Fruit fly (Drosophila melanogaster): Measurements from ENCODE around the gene foxo.

DNA sequence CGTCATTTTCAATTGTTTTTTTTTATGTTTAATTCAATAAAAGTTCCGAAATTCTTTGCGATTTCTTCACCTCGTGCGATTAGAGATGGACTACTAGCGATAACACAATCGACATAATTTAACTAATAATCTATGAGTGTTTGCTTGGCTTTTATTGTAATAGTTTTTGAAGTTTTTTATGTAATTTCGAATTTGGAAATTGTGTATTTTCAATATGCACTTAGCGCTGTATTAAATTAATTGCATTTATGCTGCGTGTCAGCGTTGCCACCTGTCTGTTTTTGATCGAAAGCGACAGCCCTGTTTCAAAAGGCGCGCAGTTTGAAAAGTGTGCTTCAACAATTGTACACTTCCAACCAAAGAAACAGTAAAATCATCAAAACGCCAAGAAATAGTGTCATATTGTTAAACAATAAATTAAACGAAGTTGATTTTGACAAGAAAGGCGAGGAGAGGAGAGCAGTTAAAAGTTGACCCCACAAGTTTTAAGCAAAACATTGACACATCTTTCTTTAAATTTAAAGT lies 20.8 kb upstream of the foxo start, which contains the start of gene CG9922:
- TF ChIP-seq usp (GFP tag; optimal IDR thresholded peaks at IDR 0.05) = no peak
- TF ChIP-seq psq (optimal IDR thresholded peaks at IDR 0.05) = no peak
- TF ChIP-seq pan (optimal IDR thresholded peaks at IDR 0.05) = no peak
- no peak for TF ChIP-seq EcR (GFP tag; optimal IDR thresholded peaks at IDR 0.05)
- TF ChIP-seq Dll (optimal IDR thresholded peaks at IDR 0.05) = no peak
